Worm (Caenorhabditis elegans) whole organism, early embryonic: ENCODE data around the gene emc-6.

ENCODE experiments used
- B0310.2 ChIP-seq: sonication (generic microtip); optimal IDR thresholded peaks from 2 replicates; lab custom pipeline; 2016; ENCODE audit warnings: mild to moderate bottlenecking, missing genetic modification characterization, missing compliant biosample characterization
- aly-1 ChIP-seq: sonication (generic microtip); optimal IDR thresholded peaks from 2 replicates; lab custom pipeline; 2016; ENCODE audit warnings: missing genetic modification characterization, missing compliant biosample characterization
- ama-1 ChIP-seq: fragments of 150-350 bp; optimal IDR thresholded peaks from 2 replicates; lab custom pipeline; 2014
- ceh-13 ChIP-seq: fragments of 200-800 bp; sonication (Bioruptor generic); optimal IDR thresholded peaks from 2 replicates; lab custom pipeline; 2018; ENCODE audit warnings: mild to moderate bottlenecking, missing genetic modification characterization, missing compliant biosample characterization
- hmbx-1 ChIP-seq: sonication (generic microtip); optimal IDR thresholded peaks from 2 replicates; lab custom pipeline; 2016; ENCODE audit warnings: mild to moderate bottlenecking, missing genetic modification characterization, missing compliant biosample characterization
- hnd-1 ChIP-seq: sonication (generic microtip); optimal IDR thresholded peaks from 2 replicates; lab custom pipeline; 2016; ENCODE audit warnings: missing genetic modification characterization, missing compliant biosample characterization
- scrt-1 ChIP-seq: fragments of 200-800 bp; sonication (Bioruptor generic); IDR thresholded peaks from 2 replicates; pipeline ENCODE4 v1.3.6; 2022; ENCODE audit warnings: missing genetic modification characterization, missing compliant biosample characterization
- tbx-37 ChIP-seq: fragments of 200-800 bp; sonication (Bioruptor generic); conservative IDR thresholded peaks from 2 replicates; pipeline ENCODE4 v1.3.6; 2022; ENCODE audit warnings: missing genetic modification reagents, missing genetic modification characterization, missing compliant biosample characterization
- tra-4 ChIP-seq: sonication (generic microtip); optimal IDR thresholded peaks from 2 replicates; lab custom pipeline; 2017; ENCODE audit warnings: missing genetic modification characterization, missing compliant biosample characterization

DNA sequence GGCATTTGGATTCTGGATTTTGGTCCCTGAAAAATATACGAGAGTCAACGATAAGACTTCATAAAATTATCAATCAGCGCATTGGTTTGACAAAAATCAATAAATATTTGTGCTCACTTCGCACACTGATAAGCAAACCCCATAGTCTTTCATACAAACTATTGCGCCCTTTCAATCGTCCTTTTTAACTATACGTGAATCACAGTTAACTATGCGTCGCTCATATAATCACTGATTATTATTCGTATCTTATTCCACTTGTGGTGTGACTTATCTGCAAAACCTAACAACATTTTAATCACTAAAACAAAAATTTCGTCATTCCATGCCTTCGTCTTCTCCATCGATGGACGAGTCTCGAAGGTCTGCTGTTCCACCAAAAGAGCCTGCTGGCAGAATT lies 1.3 kb upstream of the emc-6 start, which contains the start of gene nhr-8:
- TF ChIP-seq ama-1 (lab: Kevin White, UChicago) (no peak), hmbx-1 (tag; lab: Kevin White, UChicago) (no peak), tbx-37 (GFP tag; lab: Robert Waterston, UW) (no peak), B0310.2 (no peak), scrt-1 (GFP tag; lab: Robert Waterston, UW) (no peak), ceh-13 (GFP tag; lab: Kevin White, UChicago) (no peak), aly-1 (tag; lab: Kevin White, UChicago) (no peak), tra-4 (tag; lab: Kevin White, UChicago) (no peak), hnd-1 (tag; lab: Kevin White, UChicago) (no peak)
